Fruit fly (Drosophila melanogaster) whole organism, embryonic: ENCODE measurements around the gene Ask1.

ENCODE experiments used
- Abd-B ChIP-seq: fragments of 200-800 bp; sonication (Bioruptor generic); optimal IDR thresholded peaks from 2 replicates; lab custom pipeline; 2018; ENCODE audit warnings: missing biosample characterization, mild to moderate bottlenecking, missing genetic modification characterization, moderate library complexity
- Aef1 ChIP-seq: fragments of 200-800 bp; sonication (Bioruptor generic); IDR thresholded peaks from 3 replicates; pipeline ENCODE4 v1.3.6; 2022; ENCODE audit warnings: missing biosample characterization, missing genetic modification characterization
- Antp ChIP-seq: fragments of 200-800 bp; sonication (Bioruptor generic); optimal IDR thresholded peaks from 3 replicates; lab custom pipeline; 2016; ENCODE audit warnings: missing biosample characterization, missing genetic modification characterization
- Atf3 ChIP-seq: fragments of 200-800 bp; sonication (Bioruptor generic); optimal IDR thresholded peaks from 3 replicates; lab custom pipeline; 2016; ENCODE audit warnings: missing biosample characterization, missing genetic modification characterization
- CG10274 ChIP-seq: fragments of 200-800 bp; sonication (Bioruptor generic); optimal IDR thresholded peaks from 3 replicates; lab custom pipeline; 2017; ENCODE audit warnings: missing biosample characterization, mild to moderate bottlenecking, missing genetic modification characterization
- CG11085 ChIP-seq: fragments of 200-800 bp; sonication (Bioruptor generic); IDR thresholded peaks from 2 replicates; pipeline ENCODE4 v1.3.6; 2022; ENCODE audit warnings: missing biosample characterization, missing genetic modification characterization
- CG11093 ChIP-seq: fragments of 200-800 bp; sonication (Bioruptor generic); IDR thresholded peaks from 3 replicates; pipeline ENCODE4 v1.3.6; 2022; ENCODE audit warnings: missing biosample characterization, missing genetic modification characterization
- CG12391 ChIP-seq: fragments of 200-800 bp; sonication (Bioruptor generic); optimal IDR thresholded peaks from 3 replicates; lab custom pipeline; 2018; ENCODE audit warnings: missing biosample characterization, mild to moderate bottlenecking, missing genetic modification characterization, moderate library complexity
- CG12744 ChIP-seq: fragments of 200-800 bp; sonication (Bioruptor generic); optimal IDR thresholded peaks from 2 replicates; lab custom pipeline; 2016; ENCODE audit warnings: missing biosample characterization, missing genetic modification characterization
- CG15514 ChIP-seq: fragments of 200-800 bp; sonication (Bioruptor generic); optimal IDR thresholded peaks from 3 replicates; lab custom pipeline; 2017; ENCODE audit warnings: missing biosample characterization, missing genetic modification characterization, mild to moderate bottlenecking, moderate library complexity, missing genetic modification reagents
- CG1602 ChIP-seq: fragments of 200-800 bp; sonication (Bioruptor generic); optimal IDR thresholded peaks from 3 replicates; lab custom pipeline; 2016; ENCODE audit warnings: missing biosample characterization, missing genetic modification characterization
- CG17361 ChIP-seq: fragments of 200-800 bp; sonication (Bioruptor generic); IDR thresholded peaks from 3 replicates; pipeline ENCODE4 v1.3.6; 2022; ENCODE audit warnings: missing biosample characterization, missing genetic modification characterization
- CG17802 ChIP-seq: fragments of 200-800 bp; sonication (Bioruptor generic); optimal IDR thresholded peaks from 2 replicates; lab custom pipeline; 2018; ENCODE audit warnings: missing biosample characterization, mild to moderate bottlenecking, missing genetic modification characterization, moderate library complexity
- CG18764 ChIP-seq: fragments of 200-800 bp; sonication (Bioruptor generic); optimal IDR thresholded peaks from 3 replicates; lab custom pipeline; 2016; ENCODE audit warnings: missing biosample characterization, missing genetic modification characterization
- CG2116 ChIP-seq: fragments of 200-800 bp; sonication (Bioruptor generic); optimal IDR thresholded peaks from 3 replicates; lab custom pipeline; 2018; ENCODE audit warnings: missing biosample characterization, mild to moderate bottlenecking, missing genetic modification characterization
- CG2875 ChIP-seq: fragments of 200-800 bp; sonication (Bioruptor generic); optimal IDR thresholded peaks from 2 replicates; lab custom pipeline; 2017; ENCODE audit warnings: missing biosample characterization, mild to moderate bottlenecking, missing genetic modification characterization, missing genetic modification reagents
- CG33557 ChIP-seq: fragments of 200-800 bp; sonication (Bioruptor generic); optimal IDR thresholded peaks from 2 replicates; lab custom pipeline; 2019; ENCODE audit warnings: missing biosample characterization, mild to moderate bottlenecking, missing genetic modification characterization, moderate library complexity
- CG3838 ChIP-seq: fragments of 200-800 bp; sonication (Bioruptor generic); optimal IDR thresholded peaks from 3 replicates; lab custom pipeline; 2016; ENCODE audit warnings: missing biosample characterization, missing genetic modification characterization
- CG42726 ChIP-seq: fragments of 200-800 bp; sonication (Bioruptor generic); IDR thresholded peaks from 2 replicates; pipeline ENCODE4 v1.3.6; 2022; ENCODE audit warnings: missing biosample characterization, missing genetic modification characterization; ENCODE audit not compliant: partially characterized antibody
- CG4617 ChIP-seq: fragments of 200-800 bp; sonication (Bioruptor generic); optimal IDR thresholded peaks from 3 replicates; lab custom pipeline; 2016; ENCODE audit warnings: missing biosample characterization, missing genetic modification characterization, borderline replicate concordance
- CG6813 ChIP-seq: fragments of 200-800 bp; sonication (Bioruptor generic); optimal IDR thresholded peaks from 2 replicates; lab custom pipeline; 2017; ENCODE audit warnings: missing biosample characterization, missing genetic modification characterization, mild to moderate bottlenecking, moderate library complexity, missing genetic modification reagents
- CG9797 ChIP-seq: fragments of 200-800 bp; sonication (Bioruptor generic); optimal IDR thresholded peaks from 3 replicates; lab custom pipeline; 2018; ENCODE audit warnings: missing biosample characterization, mild to moderate bottlenecking, missing genetic modification characterization
- CHES-1-like ChIP-seq: fragments of 200-800 bp; sonication (Bioruptor generic); optimal IDR thresholded peaks from 2 replicates; lab custom pipeline; 2016; ENCODE audit warnings: missing biosample characterization, missing genetic modification characterization
- D19A ChIP-seq: fragments of 200-800 bp; optimal IDR thresholded peaks from 3 replicates; lab custom pipeline; 2019; ENCODE audit warnings: missing biosample characterization, mild to moderate bottlenecking, missing genetic modification characterization, moderate library complexity
- Dek ChIP-seq: fragments of 200-800 bp; sonication (Bioruptor generic); optimal IDR thresholded peaks from 3 replicates; lab custom pipeline; 2019; ENCODE audit warnings: missing biosample characterization, mild to moderate bottlenecking, missing genetic modification characterization, moderate library complexity
- H15 ChIP-seq: fragments of 200-800 bp; sonication (Bioruptor generic); IDR thresholded peaks from 3 replicates; pipeline ENCODE4 v1.3.6; 2022; ENCODE audit warnings: missing biosample characterization, missing genetic modification characterization
- HLH3B ChIP-seq: fragments of 200-800 bp; sonication (Bioruptor generic); IDR thresholded peaks from 2 replicates; pipeline ENCODE4 v1.3.6; 2022; ENCODE audit warnings: missing biosample characterization, missing genetic modification characterization
- Lhr ChIP-seq: fragments of 200-800 bp; sonication (Bioruptor generic); optimal IDR thresholded peaks from 3 replicates; lab custom pipeline; 2017; ENCODE audit warnings: mild to moderate bottlenecking, missing biosample characterization, missing genetic modification reagents, missing genetic modification characterization
- MESR4 ChIP-seq: fragments of 200-800 bp; sonication (Bioruptor generic); optimal IDR thresholded peaks from 2 replicates; lab custom pipeline; 2018; ENCODE audit warnings: missing biosample characterization, mild to moderate bottlenecking, missing genetic modification characterization, moderate library complexity
- Meics ChIP-seq: fragments of 200-800 bp; sonication (Bioruptor generic); optimal IDR thresholded peaks from 2 replicates; lab custom pipeline; 2017; ENCODE audit warnings: missing biosample characterization, mild to moderate bottlenecking, missing genetic modification characterization
- Opbp ChIP-seq: fragments of 200-800 bp; sonication (Bioruptor generic); IDR thresholded peaks from 3 replicates; pipeline ENCODE4 v1.3.6; 2022; ENCODE audit warnings: missing biosample characterization, missing genetic modification characterization; ENCODE audit not compliant: partially characterized antibody
- Pdp1 ChIP-seq, 2 experiments: fragments of 200-800 bp; sonication (Bioruptor generic); optimal IDR thresholded peaks; 3 replicates each; lab custom pipeline; 2016; ENCODE audit warnings: missing biosample characterization in 2 of 2, missing genetic modification characterization in 2 of 2, mild to moderate bottlenecking in 1 of 2, moderate library complexity in 1 of 2
- Spps ChIP-seq: fragments of 200-800 bp; sonication (Bioruptor generic); optimal IDR thresholded peaks from 2 replicates; lab custom pipeline; 2018; ENCODE audit warnings: missing biosample characterization, mild to moderate bottlenecking, missing genetic modification characterization
- Taf1 ChIP-seq: fragments of 200-800 bp; sonication (Bioruptor generic); IDR thresholded peaks from 2 replicates; pipeline ENCODE4 v1.3.6; 2022; ENCODE audit warnings: missing biosample characterization, missing genetic modification characterization
- cas ChIP-seq: fragments of 200-800 bp; sonication (Bioruptor generic); IDR thresholded peaks from 2 replicates; pipeline ENCODE4 v1.3.6; 2022; ENCODE audit warnings: missing biosample characterization, missing genetic modification characterization
- chif ChIP-seq, 2 experiments: fragments of 200-800 bp; sonication (Bioruptor generic); optimal IDR thresholded peaks; 3 replicates each; lab custom pipeline; 2016; ENCODE audit warnings: missing biosample characterization in 2 of 2, missing genetic modification characterization in 2 of 2
- chm ChIP-seq: fragments of 200-800 bp; sonication (Bioruptor generic); IDR thresholded peaks from 2 replicates; pipeline ENCODE4 v1.3.6; 2022; ENCODE audit warnings: missing biosample characterization, missing genetic modification characterization
- ewg ChIP-seq: fragments of 200-800 bp; sonication (Bioruptor generic); optimal IDR thresholded peaks from 3 replicates; lab custom pipeline; 2017; ENCODE audit warnings: mild to moderate bottlenecking, missing biosample characterization, missing genetic modification reagents, missing genetic modification characterization
- fru ChIP-seq: fragments of >200 bp; optimal IDR thresholded peaks from 2 replicates; lab custom pipeline; 2017
- gcm2 ChIP-seq: fragments of 200-800 bp; sonication (Bioruptor generic); optimal IDR thresholded peaks from 2 replicates; lab custom pipeline; 2016; ENCODE audit warnings: missing biosample characterization, missing genetic modification characterization
- gfzf ChIP-seq: fragments of 200-800 bp; sonication (Bioruptor generic); optimal IDR thresholded peaks from 2 replicates; lab custom pipeline; 2016; ENCODE audit warnings: missing biosample characterization, mild to moderate bottlenecking, missing genetic modification characterization, moderate library complexity
- lov ChIP-seq, 2 experiments: fragments of 200-800 bp in 1 of 2; fragments of >200 bp in 1 of 2; sonication (Bioruptor generic) in 1 of 2; IDR thresholded peaks in 1 of 2; optimal IDR thresholded peaks in 1 of 2; 2 replicates in 1 of 2; 3 replicates in 1 of 2; pipeline versions ENCODE4 v1.3.6 to Lab custom; 2017 to 2022; ENCODE audit warnings: missing biosample characterization in 1 of 2, missing genetic modification characterization in 1 of 2
- pho ChIP-seq: fragments of 200-800 bp; sonication (Bioruptor generic); optimal IDR thresholded peaks from 2 replicates; lab custom pipeline; 2016; ENCODE audit warnings: missing biosample characterization, missing genetic modification characterization
- ranshi ChIP-seq: fragments of 200-800 bp; sonication (Bioruptor generic); IDR thresholded peaks from 2 replicates; pipeline ENCODE4 v1.3.6; 2022; ENCODE audit warnings: missing biosample characterization, missing genetic modification characterization
- ro ChIP-seq: fragments of 200-800 bp; sonication (Bioruptor generic); IDR thresholded peaks from 2 replicates; pipeline ENCODE4 v1.3.6; 2022; ENCODE audit warnings: missing biosample characterization, missing genetic modification characterization
- slou ChIP-seq: fragments of 200-800 bp; sonication (Bioruptor generic); optimal IDR thresholded peaks from 3 replicates; lab custom pipeline; 2016; ENCODE audit warnings: missing biosample characterization, missing genetic modification characterization
- usp ChIP-seq: fragments of >200 bp; optimal IDR thresholded peaks from 2 replicates; lab custom pipeline; 2017; ENCODE audit warnings: missing biosample characterization, missing genetic modification characterization
- zen ChIP-seq: fragments of 200-800 bp; sonication (Bioruptor generic); optimal IDR thresholded peaks from 3 replicates; lab custom pipeline; 2018; ENCODE audit warnings: missing biosample characterization, mild to moderate bottlenecking, missing genetic modification characterization, moderate library complexity
- zfh2 ChIP-seq: fragments of 200-800 bp; sonication (Bioruptor generic); optimal IDR thresholded peaks from 2 replicates; lab custom pipeline; 2016; ENCODE audit warnings: missing biosample characterization, missing genetic modification characterization

The Ask1 gene

dm6 chr3R:19904865-19905373 is 25.4 kb downstream of the Ask1 start, which contains the start of the genes Surf6 and RhoGAP92B (continued):
- TF ChIP-seq CG2875 (peak; percentile 15), ewg (GFP tag; lab: Kevin White, UChicago) (peak; percentile 40), Antp (GFP tag; lab: Kevin White, UChicago) (peak; percentile 45), Aef1 (GFP tag; lab: Robert Waterston, UW) (peak; percentile 35; the same call in 1 of the 3 replicates), Abd-B (GFP tag; lab: Kevin White, UChicago) (no peak), Lhr (GFP tag; lab: Kevin White, UChicago) (peak; percentile 84), gcm2 (GFP tag; lab: Kevin White, UChicago) (no peak), CG18764 (peak; percentile 50), CHES-1-like (GFP tag; lab: Kevin White, UChicago) (peak; percentile 63), CG3838 (no peak), CG12391 (tag; lab: Kevin White, UChicago) (peak; percentile 79), pho (GFP tag; lab: Kevin White, UChicago) (peak; percentile 32), CG17361 (GFP tag; lab: Robert Waterston, UW) (peak; percentile 63; the same call in 2 of the 3 replicates), CG15514 (GFP tag; lab: Kevin White, UChicago) (peak; percentile 85), cas (peak; percentile 54; the same call in 1 of the 2 replicates), slou (no peak), Atf3 (GFP tag; lab: Kevin White, UChicago) (peak; percentile 37), ranshi (GFP tag; lab: Robert Waterston, UW) (0 out of 2 replicates have a peak, but pooled peaks have one; percentile 25), CG10274 (no peak), fru (lab: Kevin White, UChicago) (no peak), CG17802 (tag; lab: Kevin White, UChicago) (peak; percentile 44), chm (GFP tag; lab: Robert Waterston, UW) (no peak; the same call in 1 of the 2 replicates), CG1602 (GFP tag; lab: Kevin White, UChicago) (peak; percentile 17), chif (GFP tag; optimal IDR thresholded peaks at IDR 0.05; lab: Kevin White, UChicago) (peak in 1 of 2 experiments; percentile 62), HLH3B (GFP tag; lab: Robert Waterston, UW) (no peak), Spps (peak; percentile 4), Dek (tag; lab: Kevin White, UChicago) (peak; percentile 39), CG4617 (GFP tag; lab: Kevin White, UChicago) (peak; percentile 79), CG42726 (no peak; the same call in 1 of the 2 replicates), Pdp1 (GFP tag; optimal IDR thresholded peaks at IDR 0.05; lab: Kevin White, UChicago) (peak; percentile 45 to 61), Meics (GFP tag; lab: Kevin White, UChicago) (peak; percentile 69), CG33557 (GFP tag; lab: Kevin White, UChicago) (peak; percentile 39), CG9797 (peak; percentile 94), CG11093 (GFP tag; lab: Robert Waterston, UW) (peak; percentile 9; the same call in 1 of the 3 replicates), D19A (tag; lab: Kevin White, UChicago) (peak; percentile 38), CG11085 (GFP tag; lab: Robert Waterston, UW) (no peak), CG2116 (GFP tag; lab: Kevin White, UChicago) (peak; percentile 69), lov (optimal IDR thresholded peaks at IDR 0.05; lab: Kevin White, UChicago) (no peak), lov (GFP tag; IDR thresholded peaks at IDR 0.05; lab: Robert Waterston, UW) (no peak), MESR4 (peak; percentile 100), gfzf (GFP tag; lab: Kevin White, UChicago) (peak; percentile 96), Taf1 (GFP tag; lab: Robert Waterston, UW) (peak; percentile 42; the same call in 1 of the 2 replicates), usp (GFP tag; lab: Kevin White, UChicago) (no peak), CG6813 (peak; percentile 37), zen (tag; lab: Kevin White, UChicago) (peak; percentile 53), CG12744 (GFP tag; lab: Kevin White, UChicago) (peak; percentile 19), ro (GFP tag; lab: Robert Waterston, UW) (no peak), Opbp (GFP tag; lab: Robert Waterston, UW) (no peak; the same call in 2 of the 3 replicates), zfh2 (peak; percentile 29), H15 (GFP tag; lab: Robert Waterston, UW) (0 out of 3 replicates have a peak, but pooled peaks have one; percentile 23)
